Worm (Caenorhabditis elegans): ENCODE data around the gene eak-7.

eak-7 gene

DNA sequence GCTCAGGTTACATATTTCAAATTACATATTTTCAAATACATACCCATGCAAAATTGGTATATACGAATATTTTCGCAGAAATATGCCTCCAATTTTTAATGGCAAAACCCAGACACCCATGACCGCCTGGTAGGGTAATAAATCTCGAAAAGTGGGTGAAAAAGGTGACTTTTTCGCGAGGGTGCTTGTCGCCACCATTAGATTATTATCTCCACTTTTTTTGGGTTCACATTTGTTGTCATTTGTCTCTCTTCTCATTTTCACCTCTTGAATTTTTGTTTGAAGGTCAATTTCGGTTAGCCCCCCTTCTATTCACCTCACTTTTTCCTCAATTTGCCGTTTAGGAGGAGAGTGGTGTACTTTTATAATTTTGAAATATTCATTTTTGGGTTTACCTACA lies 25.5 kb downstream of the eak-7 start:
- TF ChIP-seq mbf-1 (tag; optimal IDR thresholded peaks at IDR 0.05), result no peak
- TF ChIP-seq ceh-16 (tag; optimal IDR thresholded peaks at IDR 0.05), result peak; percentile 73
- TF ChIP-seq nhr-25 (tag; optimal IDR thresholded peaks at IDR 0.05), result peak; percentile 16

- TF ChIP-seq blmp-1 (tag; optimal IDR thresholded peaks at IDR 0.05; ENCODE audit: insufficient read depth) (no peak), fos-1 (tag; optimal IDR thresholded peaks at IDR 0.05) (no peak), nhr-237 (tag; optimal IDR thresholded peaks at IDR 0.05) (no peak), lin-39 (tag; optimal IDR thresholded peaks at IDR 0.05) (no peak), snpc-4 (tag; optimal IDR thresholded peaks at IDR 0.05) (no peak), ZK546.5 (tag; optimal IDR thresholded peaks at IDR 0.05) (no peak), sma-9 (GFP tag; optimal IDR thresholded peaks at IDR 0.05) (no peak), sma-9 (tag; optimal IDR thresholded peaks at IDR 0.05) (no peak), mdl-1 (tag; optimal IDR thresholded peaks at IDR 0.05) (no peak), nhr-77 (tag; optimal IDR thresholded peaks at IDR 0.05) (no peak), ceh-16 (tag; optimal IDR thresholded peaks at IDR 0.05) (no peak), nhr-12 (tag; optimal IDR thresholded peaks at IDR 0.05) (no peak), sma-3 (GFP tag; optimal IDR thresholded peaks at IDR 0.05) (no peak), sem-4 (tag; optimal IDR thresholded peaks at IDR 0.05) (no peak), nhr-129 (tag; optimal IDR thresholded peaks at IDR 0.05) (no peak), dmd-4 (tag; optimal IDR thresholded peaks at IDR 0.05) (no peak), ceh-82 (tag; optimal IDR thresholded peaks at IDR 0.05) (no peak)
Observed at ce11 chrIV:12537694-12538093, 28.1 kb downstream of the eak-7 start.

DNA sequence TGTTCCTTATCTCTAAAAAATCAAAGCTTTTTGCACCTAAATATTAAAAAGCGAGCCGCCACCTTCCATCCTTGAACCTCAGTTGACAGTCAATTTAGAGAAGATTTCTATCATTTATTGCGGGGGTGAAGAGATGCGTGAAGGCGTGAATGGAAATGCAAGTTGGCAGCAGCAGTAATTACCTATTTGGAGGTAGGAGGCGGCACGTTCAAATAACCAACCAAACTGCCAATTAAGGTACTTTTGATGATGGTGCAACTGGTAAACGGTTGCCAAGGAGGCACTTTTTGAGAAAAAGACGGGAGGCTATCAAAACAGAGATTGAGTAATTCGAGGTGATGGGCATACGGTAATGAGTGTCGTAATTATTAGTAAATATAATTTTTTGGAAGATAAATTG lies 29.4 kb downstream of the eak-7 start:
- TF ChIP-seq Y55F3AM.14 (GFP tag; optimal IDR thresholded peaks at IDR 0.05) (no peak), C34F6.9 (tag; optimal IDR thresholded peaks at IDR 0.05) (no peak), unc-55 (GFP tag; optimal IDR thresholded peaks at IDR 0.05) (no peak), mdl-1 (tag; optimal IDR thresholded peaks at IDR 0.05) (no peak), zag-1 (tag; optimal IDR thresholded peaks at IDR 0.05) (no peak), sma-9 (GFP tag; optimal IDR thresholded peaks at IDR 0.05) (no peak), sma-9 (tag; optimal IDR thresholded peaks at IDR 0.05) (no peak), nhr-237 (tag; optimal IDR thresholded peaks at IDR 0.05) (no peak), elt-1 (tag; optimal IDR thresholded peaks at IDR 0.05) (no peak), nhr-77 (tag; optimal IDR thresholded peaks at IDR 0.05) (no peak), blmp-1 (tag; optimal IDR thresholded peaks at IDR 0.05; ENCODE audit: insufficient read depth) (no peak), F13H6.1 (tag; optimal IDR thresholded peaks at IDR 0.05) (no peak), nhr-23 (tag; optimal IDR thresholded peaks at IDR 0.05) (no peak), sma-3 (GFP tag; optimal IDR thresholded peaks at IDR 0.05) (no peak), unc-62 (GFP tag; optimal IDR thresholded peaks at IDR 0.05) (no peak), fos-1 (tag; optimal IDR thresholded peaks at IDR 0.05) (no peak), skn-1 (tag; optimal IDR thresholded peaks at IDR 0.05) (no peak)

ce11 chrIV:12531464-12531863 lies 34.3 kb downstream of the eak-7 start:
- TF ChIP-seq nhr-25 (tag; optimal IDR thresholded peaks at IDR 0.05) (peak; percentile 3), elt-1 (tag; optimal IDR thresholded peaks at IDR 0.05) (peak; percentile 71), ceh-16 (tag; optimal IDR thresholded peaks at IDR 0.05) (peak; percentile 89), ztf-11 (tag; optimal IDR thresholded peaks at IDR 0.05) (no peak)

DNA sequence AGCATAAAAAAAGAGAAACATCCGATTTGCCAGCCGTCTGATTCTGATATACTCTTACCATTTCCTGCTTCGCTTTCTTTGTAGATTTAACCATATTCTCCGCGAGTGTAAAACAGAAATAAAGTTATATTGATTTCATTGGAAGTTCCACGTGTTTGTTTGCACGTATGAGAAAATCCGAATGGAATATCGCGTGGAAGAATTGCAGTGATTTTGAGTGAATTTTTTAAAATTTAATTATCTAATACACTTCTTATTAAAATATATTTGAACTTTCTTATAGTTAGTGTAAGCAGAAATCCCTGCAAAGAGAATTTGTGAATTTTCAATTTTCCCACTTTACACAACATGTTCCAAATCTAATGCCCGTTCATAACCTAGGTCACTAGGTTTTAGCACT lies 34.7 kb downstream of the eak-7 start, which contains the start of gene F53B2.5:
Gene F53B2.5 (minus strand): TSS at position 101 of the 400 bp plus-strand sequence.
- TF ChIP-seq elt-3 (tag; optimal IDR thresholded peaks at IDR 0.05) (no peak), ZK546.5 (tag; optimal IDR thresholded peaks at IDR 0.05) (no peak), nhr-6 (tag; optimal IDR thresholded peaks at IDR 0.05) (no peak), ceh-16 (tag; optimal IDR thresholded peaks at IDR 0.05) (no peak), gmeb-1 (tag; optimal IDR thresholded peaks at IDR 0.05) (no peak), unc-55 (GFP tag; optimal IDR thresholded peaks at IDR 0.05) (no peak), elt-1 (tag; optimal IDR thresholded peaks at IDR 0.05) (no peak), mbf-1 (tag; optimal IDR thresholded peaks at IDR 0.05) (no peak), lin-13 (GFP tag; optimal IDR thresholded peaks at IDR 0.05) (no peak), sma-9 (GFP tag; optimal IDR thresholded peaks at IDR 0.05) (no peak), sma-9 (tag; optimal IDR thresholded peaks at IDR 0.05) (no peak)

DNA sequence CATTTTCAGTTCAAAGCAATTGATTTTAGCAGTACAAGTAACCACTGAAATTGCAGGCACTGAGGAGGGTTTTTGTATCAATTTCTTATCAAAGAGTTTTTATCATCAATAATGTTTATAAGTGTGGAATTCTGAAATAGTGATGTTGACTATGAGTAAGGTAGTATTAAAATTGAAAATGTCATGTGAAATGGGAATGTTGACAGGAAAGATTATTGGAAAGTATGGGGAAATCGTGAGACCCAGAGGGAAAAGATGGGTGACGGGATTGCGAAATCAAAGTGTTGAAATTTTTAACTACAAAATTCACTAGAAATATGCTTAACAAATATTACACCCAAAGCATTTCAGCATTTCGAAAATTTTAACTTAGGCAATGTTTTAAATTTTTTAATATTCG lies 38.6 kb downstream of the eak-7 start, which contains the start of gene F53B2.8:
Gene F53B2.8 (minus strand): TSS at position 180 of the 400 bp plus-strand sequence.
- TF ChIP-seq snpc-4 (tag; optimal IDR thresholded peaks at IDR 0.05), result no peak
- no peak for TF ChIP-seq nhr-25 (tag; optimal IDR thresholded peaks at IDR 0.05)
- peak; percentile 11 for TF ChIP-seq ama-1 (optimal IDR thresholded peaks at IDR 0.05)
- no peak for TF ChIP-seq nhr-12 (tag; optimal IDR thresholded peaks at IDR 0.05)
- TF ChIP-seq fos-1 (tag; optimal IDR thresholded peaks at IDR 0.05), result peak; percentile 97
- TF ChIP-seq lin-13 (GFP tag; optimal IDR thresholded peaks at IDR 0.05), result no peak
- TF ChIP-seq peb-1 (tag; optimal IDR thresholded peaks at IDR 0.05), result no peak
- no peak for TF ChIP-seq mbf-1 (tag; optimal IDR thresholded peaks at IDR 0.05)
- TF ChIP-seq egl-27 (tag; optimal IDR thresholded peaks at IDR 0.05), result no peak
- no peak for TF ChIP-seq mab-5 (tag; optimal IDR thresholded peaks at IDR 0.05)
- peak; percentile 75 for TF ChIP-seq crh-2 (tag; optimal IDR thresholded peaks at IDR 0.05)
- no peak for TF ChIP-seq nhr-21 (tag; optimal IDR thresholded peaks at IDR 0.05)
- TF ChIP-seq unc-39 (tag; optimal IDR thresholded peaks at IDR 0.05), result no peak
- no peak for TF ChIP-seq ztf-11 (tag; optimal IDR thresholded peaks at IDR 0.05)
- no peak for TF ChIP-seq ceh-82 (tag; optimal IDR thresholded peaks at IDR 0.05)
- TF ChIP-seq lsy-2 (tag; optimal IDR thresholded peaks at IDR 0.05), result peak in 1 of 2 experiments; percentile 34
- TF ChIP-seq C34F6.9 (tag; optimal IDR thresholded peaks at IDR 0.05), result peak; percentile 22
- TF ChIP-seq blmp-1 (tag; optimal IDR thresholded peaks at IDR 0.05; ENCODE audit: insufficient read depth), result no peak
- no peak for TF ChIP-seq sem-4 (tag; optimal IDR thresholded peaks at IDR 0.05)
- peak; percentile 57 for TF ChIP-seq sma-9 (GFP tag; optimal IDR thresholded peaks at IDR 0.05)
- TF ChIP-seq sma-9 (tag; optimal IDR thresholded peaks at IDR 0.05), result no peak
- peak; percentile 0 for TF ChIP-seq F13H6.1 (tag; optimal IDR thresholded peaks at IDR 0.05)
- TF ChIP-seq sma-3 (GFP tag; optimal IDR thresholded peaks at IDR 0.05), result no peak
- TF ChIP-seq dmd-4 (tag; optimal IDR thresholded peaks at IDR 0.05), result no peak
- peak; percentile 19 for TF ChIP-seq skn-1 (tag; optimal IDR thresholded peaks at IDR 0.05)
